Worm (Caenorhabditis elegans): ENCODE data around the gene C06B3.16.

C06B3.16 gene

DNA sequence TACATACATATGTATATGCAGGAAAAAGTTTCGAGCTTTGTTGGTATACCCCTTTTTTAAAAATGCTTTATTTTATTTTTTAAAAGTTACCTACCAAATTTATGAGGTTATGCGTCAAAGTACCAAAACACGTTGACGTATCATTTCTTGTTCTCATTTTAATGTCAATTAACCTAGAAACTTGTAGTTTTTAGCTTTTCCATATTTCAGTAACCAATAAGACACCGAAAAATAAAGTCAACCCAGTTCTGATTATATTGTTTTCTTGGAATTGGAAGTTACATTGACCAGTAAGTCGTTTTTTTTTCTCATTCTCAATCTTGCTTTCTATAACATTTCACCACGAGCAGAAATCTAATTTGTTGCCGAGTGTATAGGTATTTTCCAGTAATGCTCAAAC is 5.5 kb downstream of the C06B3.16 start, which contains the start of gene srw-145:
Gene srw-145, plus strand, starts transcription at position 301 of the 400 bp plus-strand sequence.
- TF ChIP-seq F49E8.2 (tag; optimal IDR thresholded peaks at IDR 0.05; ENCODE audit: borderline replicate concordance) (no peak), lsy-2 (tag; optimal IDR thresholded peaks at IDR 0.05) (no peak), jun-1 (tag; optimal IDR thresholded peaks at IDR 0.05) (no peak), aha-1 (tag) (peak; percentile 41), ceh-62 (tag; optimal IDR thresholded peaks at IDR 0.05) (no peak), nhr-11 (tag; optimal IDR thresholded peaks at IDR 0.05) (peak; percentile 6), set-16 (GFP tag; IDR thresholded peaks at IDR 0.05) (no peak)

ce11 chrV:13942082-13942481 is 10.8 kb downstream of the C06B3.16 start, which contains the start of gene dpr-1:
dpr-1 (minus strand) TSS chrV:13942182.
- TF ChIP-seq ceh-44 (GFP tag; IDR thresholded peaks at IDR 0.05) (no peak), egl-43 (GFP tag; IDR thresholded peaks at IDR 0.05) (no peak), dve-1 (tag; optimal IDR thresholded peaks at IDR 0.05; ENCODE audit: insufficient read depth) (no peak), jun-1 (tag; optimal IDR thresholded peaks at IDR 0.05) (no peak), spr-3 (GFP tag; optimal IDR thresholded peaks at IDR 0.05) (no peak), ZK337.2 (GFP tag; IDR thresholded peaks at IDR 0.05) (no peak), ctbp-1 (GFP tag; IDR thresholded peaks at IDR 0.05) (no peak), snpc-4 (tag; optimal IDR thresholded peaks at IDR 0.05) (no peak), ztf-11 (tag; optimal IDR thresholded peaks at IDR 0.05) (no peak), F26F4.8 (GFP tag; conservative IDR thresholded peaks at IDR 0.05) (no peak), lin-1 (GFP tag; IDR thresholded peaks at IDR 0.05) (no peak)

DNA sequence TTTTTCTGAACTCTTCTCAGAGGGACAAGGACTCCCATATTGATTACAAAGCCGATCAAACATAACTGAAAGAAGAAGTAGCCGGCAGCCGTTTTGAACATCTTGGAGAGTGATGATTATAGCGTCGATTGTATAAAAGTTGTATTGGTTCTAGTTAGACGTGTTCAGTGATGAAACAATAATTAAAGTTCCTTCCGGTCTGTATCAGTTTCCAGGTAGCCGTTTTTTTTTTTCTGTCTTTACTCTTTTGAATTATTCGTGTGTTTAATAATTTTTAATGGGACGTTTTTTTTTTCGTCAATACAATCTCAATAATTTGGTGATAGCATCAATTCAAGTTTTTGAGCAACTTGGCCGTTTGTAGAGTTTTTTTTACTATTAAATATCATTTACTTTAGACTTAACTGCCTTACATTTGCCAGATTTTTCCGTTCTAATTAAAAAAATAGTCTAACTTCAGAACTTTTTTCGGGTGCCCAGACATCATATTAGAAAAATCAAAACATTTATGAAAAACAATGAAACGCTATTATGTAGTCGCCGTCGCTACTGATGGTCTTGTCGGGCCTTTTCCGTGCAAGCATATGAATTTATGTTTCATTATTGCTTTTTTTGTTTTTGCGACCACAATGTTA is 15.2 kb downstream of the C06B3.16 start, which contains the start of the genes srx-10 and clec-226:
Gene srx-10, minus strand, starts transcription at position 101 of the 635 bp plus-strand sequence.
Gene clec-226, plus strand, starts transcription at position 585 of the 635 bp plus-strand sequence.
- TF ChIP-seq Y75B8A.6 (GFP tag; IDR thresholded peaks at IDR 0.05): no peak
- no peak for TF ChIP-seq mdl-1 (tag; optimal IDR thresholded peaks at IDR 0.05)
- TF ChIP-seq D1046.2 (GFP tag; IDR thresholded peaks at IDR 0.05): no peak
- TF ChIP-seq dve-1 (tag; optimal IDR thresholded peaks at IDR 0.05; ENCODE audit: insufficient read depth): no peak
- no peak for TF ChIP-seq aha-1 (tag)
- TF ChIP-seq dmd-9 (GFP tag; IDR thresholded peaks at IDR 0.05): no peak
- no peak for TF ChIP-seq jun-1 (tag; optimal IDR thresholded peaks at IDR 0.05)
- TF ChIP-seq nhr-76 (tag; optimal IDR thresholded peaks at IDR 0.05): no peak
- TF ChIP-seq mes-2 (tag; optimal IDR thresholded peaks at IDR 0.05; ENCODE audit: poor library complexity, severe bottlenecking): no peak
- no peak for TF ChIP-seq snpc-1.2 (GFP tag; IDR thresholded peaks at IDR 0.05)
- TF ChIP-seq dmd-6 (GFP tag; IDR thresholded peaks at IDR 0.05): no peak
- TF ChIP-seq nhr-102 (tag; optimal IDR thresholded peaks at IDR 0.05): no peak
- TF ChIP-seq arid-1 (GFP tag; conservative IDR thresholded peaks at IDR 0.05): no peak
- no peak for TF ChIP-seq nhr-42 (GFP tag; IDR thresholded peaks at IDR 0.05)
- no peak for TF ChIP-seq hlh-30 (tag; optimal IDR thresholded peaks at IDR 0.05; ENCODE audit: insufficient read depth)
- TF ChIP-seq skn-1 (tag; optimal IDR thresholded peaks at IDR 0.05): no peak
- no peak for TF ChIP-seq hif-1 (tag; optimal IDR thresholded peaks at IDR 0.05)

- TF ChIP-seq pqm-1 (tag; optimal IDR thresholded peaks at IDR 0.05): peak; percentile 3
- peak; percentile 52 for TF ChIP-seq nhr-28 (tag; optimal IDR thresholded peaks at IDR 0.05)
- TF ChIP-seq T20F7.1 (GFP tag; optimal IDR thresholded peaks at IDR 0.05): no peak
These were observed 17.7 kb downstream of the C06B3.16 start, which contains the start of gene R10D12.6 for ce11 chrV:13949010-13949409. R10D12.6 (plus strand) TSS chrV:13949310.

Data from whole organism, L4 larva.